Fruit fly (Drosophila melanogaster): ENCODE data around the gene CG32485.
A peak's percentile ranks its signal among the peaks of the same experiment; 100 is the strongest.

CG32485 gene

dm6 chr3L:3077568-3078107, 27.5 kb downstream of the CG32485 start (continued):
- TF ChIP-seq CG14710 (tag; optimal IDR thresholded peaks at IDR 0.05) (no peak), CG4820 (GFP tag; optimal IDR thresholded peaks at IDR 0.05) (no peak), Atf3 (GFP tag; optimal IDR thresholded peaks at IDR 0.05) (no peak), Chrac-16 (GFP tag; optimal IDR thresholded peaks at IDR 0.05) (no peak), pros (GFP tag; optimal IDR thresholded peaks at IDR 0.05) (peak; percentile 39), CG15011 (GFP tag; optimal IDR thresholded peaks at IDR 0.05) (no peak), Rx (GFP tag; IDR thresholded peaks at IDR 0.05) (no peak), Ets97D (GFP tag; optimal IDR thresholded peaks at IDR 0.05) (no peak), luna (GFP tag; optimal IDR thresholded peaks at IDR 0.05) (no peak), al (GFP tag; IDR thresholded peaks at IDR 0.05) (peak; percentile 20; the same call in 1 of the 2 replicates), eyg (GFP tag; optimal IDR thresholded peaks at IDR 0.05) (peak; percentile 5), pho (GFP tag; optimal IDR thresholded peaks at IDR 0.05) (no peak), lab (GFP tag; optimal IDR thresholded peaks at IDR 0.05) (peak; percentile 77), Hand (GFP tag; optimal IDR thresholded peaks at IDR 0.05) (peak; percentile 49), seq (GFP tag; IDR thresholded peaks at IDR 0.05) (peak; percentile 30; the same call in 1 of the 2 replicates), ERR (GFP tag; optimal IDR thresholded peaks at IDR 0.05) (peak; percentile 35), Nf-YC (tag; optimal IDR thresholded peaks at IDR 0.05) (peak; percentile 30), lmd (GFP tag; IDR thresholded peaks at IDR 0.05) (no peak), Lhr (GFP tag; optimal IDR thresholded peaks at IDR 0.05) (no peak), CG6254 (GFP tag; optimal IDR thresholded peaks at IDR 0.05) (no peak), ttk (GFP tag; IDR thresholded peaks at IDR 0.05) (0 out of 2 replicates have a peak, but pooled peaks have one; percentile 34), CG10274 (GFP tag; optimal IDR thresholded peaks at IDR 0.05) (no peak), nmo (GFP tag; optimal IDR thresholded peaks at IDR 0.05) (no peak), CG17802 (tag; optimal IDR thresholded peaks at IDR 0.05) (no peak), repo (GFP tag; optimal IDR thresholded peaks at IDR 0.05) (peak; percentile 31), vvl (GFP tag; IDR thresholded peaks at IDR 0.05) (peak; percentile 75), CG7963 (GFP tag; IDR thresholded peaks at IDR 0.05; ENCODE audit: partially characterized antibody) (no peak), CG3281 (GFP tag; optimal IDR thresholded peaks at IDR 0.05) (peak; percentile 47), CG17385 (GFP tag; optimal IDR thresholded peaks at IDR 0.05) (peak; percentile 35), CG12299 (tag; optimal IDR thresholded peaks at IDR 0.05) (no peak), E2f2 (GFP tag; IDR thresholded peaks at IDR 0.05) (peak; percentile 54), CG30403 (GFP tag; optimal IDR thresholded peaks at IDR 0.05) (no peak), Sry-δ (GFP tag; optimal IDR thresholded peaks at IDR 0.05) (no peak), lov (optimal IDR thresholded peaks at IDR 0.05) (no peak), lov (GFP tag; IDR thresholded peaks at IDR 0.05) (peak; percentile 73; the same call in 1 of the 3 replicates), CG6854 (GFP tag; optimal IDR thresholded peaks at IDR 0.05) (peak; percentile 20), az2 (GFP tag; optimal IDR thresholded peaks at IDR 0.05) (no peak), CG4730 (GFP tag; IDR thresholded peaks at IDR 0.05) (no peak), fd96Cb (tag; optimal IDR thresholded peaks at IDR 0.05) (no peak), Xrp1 (GFP tag; IDR thresholded peaks at IDR 0.05) (peak; percentile 26; the same call in 1 of the 2 replicates), pfk (GFP tag; optimal IDR thresholded peaks at IDR 0.05) (peak; percentile 32), Meics (GFP tag; optimal IDR thresholded peaks at IDR 0.05) (peak; percentile 33), CG4617 (GFP tag; optimal IDR thresholded peaks at IDR 0.05; ENCODE audit: borderline replicate concordance) (no peak), HLH4C (GFP tag; IDR thresholded peaks at IDR 0.05; ENCODE audit: partially characterized antibody) (0 out of 3 replicates have a peak, but pooled peaks have one; percentile 21), caup (GFP tag; optimal IDR thresholded peaks at IDR 0.05; ENCODE audit: severe bottlenecking) (peak; percentile 77), CG2129 (GFP tag; IDR thresholded peaks at IDR 0.05; ENCODE audit: partially characterized antibody) (no peak), CG32767 (GFP tag; IDR thresholded peaks at IDR 0.05) (no peak), CG15269 (tag; optimal IDR thresholded peaks at IDR 0.05) (peak; percentile 56), sima (GFP tag; optimal IDR thresholded peaks at IDR 0.05) (no peak), CG6175 (GFP tag; IDR thresholded peaks at IDR 0.05) (no peak)

All from whole organism, embryonic.